Worm (Caenorhabditis elegans) whole organism, late embryonic: Measurements from ENCODE around the gene endu-2.

Experiments
- F13H6.1 ChIP-seq: sonication (generic microtip); optimal IDR thresholded peaks from 2 replicates; lab custom pipeline; 2016; ENCODE audit warnings: missing genetic modification characterization, missing compliant biosample characterization
- ama-1 ChIP-seq: fragments of 150-350 bp; optimal IDR thresholded peaks from 2 replicates; lab custom pipeline; 2014
- nhr-11 ChIP-seq: fragments of 150-350 bp; optimal IDR thresholded peaks from 2 replicates; lab custom pipeline; 2014; ENCODE audit warnings: missing biosample characterization, missing genetic modification characterization
- npax-4 ChIP-seq: sonication (generic microtip); optimal IDR thresholded peaks from 2 replicates; lab custom pipeline; 2016; ENCODE audit warnings: missing genetic modification characterization, missing compliant biosample characterization
- sox-2 ChIP-seq: fragments of 200-800 bp; sonication (Bioruptor generic); IDR thresholded peaks from 2 replicates; pipeline ENCODE4 v1.3.6; 2022; ENCODE audit warnings: missing genetic modification reagents, missing genetic modification characterization, missing compliant biosample characterization

DNA sequence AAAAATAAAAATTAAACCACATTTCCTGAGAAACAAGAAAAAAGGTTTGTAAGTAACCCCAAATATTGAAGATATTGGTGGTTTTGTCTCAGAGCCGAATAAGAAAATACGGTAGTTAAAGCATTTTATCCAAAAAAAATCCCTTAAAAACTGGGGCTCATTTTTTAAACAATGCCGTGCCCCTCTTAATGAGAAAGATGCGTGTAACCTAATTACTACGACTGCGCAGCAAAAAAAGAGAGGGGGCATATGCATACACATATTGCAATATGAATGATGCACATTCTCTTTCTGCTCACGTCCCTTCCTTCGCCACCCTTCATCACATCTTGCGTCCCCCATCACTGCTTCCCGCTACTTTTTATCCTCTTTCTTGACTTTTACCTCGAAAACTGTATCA, 26.0 kb downstream of the endu-2 start:
- TF ChIP-seq sox-2 (GFP tag; lab: Robert Waterston, UW) (no peak), F13H6.1 (tag; lab: Kevin White, UChicago) (no peak), ama-1 (lab: Kevin White, UChicago) (no peak), npax-4 (tag; lab: Kevin White, UChicago) (no peak), nhr-11 (no peak)
